Fruit fly (Drosophila melanogaster) whole organism, prepupa: ENCODE data around the gene CG8066.

Experiments
- Blimp-1 ChIP-seq: fragments of 200-800 bp; sonication (Bioruptor generic); optimal IDR thresholded peaks from 3 replicates; lab custom pipeline; 2017; ENCODE audit warnings: missing biosample characterization, missing genetic modification characterization, mild to moderate bottlenecking, moderate library complexity, missing genetic modification reagents
- CG31627 ChIP-seq: fragments of 200-800 bp; sonication (Bioruptor generic); optimal IDR thresholded peaks from 3 replicates; lab custom pipeline; 2016; ENCODE audit warnings: missing biosample characterization, missing genetic modification characterization
- CG8632 ChIP-seq: fragments of 200-800 bp; sonication (Bioruptor generic); optimal IDR thresholded peaks from 3 replicates; lab custom pipeline; 2016; ENCODE audit warnings: missing biosample characterization, missing genetic modification characterization
- Eip75B ChIP-seq: fragments of 200-800 bp; sonication (Bioruptor generic); optimal IDR thresholded peaks from 3 replicates; lab custom pipeline; 2016; ENCODE audit warnings: missing biosample characterization, missing genetic modification characterization
- Gug ChIP-seq: fragments of 200-800 bp; sonication (Bioruptor generic); IDR thresholded peaks from 2 replicates; pipeline ENCODE4 v1.3.6; 2022; ENCODE audit warnings: missing biosample characterization, missing genetic modification characterization
- OdsH ChIP-seq: fragments of 200-800 bp; sonication (Bioruptor generic); optimal IDR thresholded peaks from 3 replicates; lab custom pipeline; 2016; ENCODE audit warnings: missing biosample characterization, missing genetic modification characterization
- acj6 ChIP-seq: fragments of 200-800 bp; sonication (Bioruptor generic); optimal IDR thresholded peaks from 3 replicates; lab custom pipeline; 2016; ENCODE audit warnings: missing biosample characterization, missing genetic modification characterization
- dac ChIP-seq: fragments of 200-800 bp; sonication (Bioruptor generic); optimal IDR thresholded peaks from 2 replicates; lab custom pipeline; 2017; ENCODE audit warnings: missing biosample characterization, mild to moderate bottlenecking, missing genetic modification characterization
- ss ChIP-seq, 2 experiments: fragments of 200-800 bp; sonication (Bioruptor generic); optimal IDR thresholded peaks; 2 replicates in 1 of 2; 3 replicates in 1 of 2; lab custom pipeline; 2017 to 2018; ENCODE audit warnings: mild to moderate bottlenecking in 2 of 2, missing biosample characterization in 2 of 2, missing genetic modification characterization in 2 of 2, moderate library complexity in 1 of 2
- svp ChIP-seq: fragments of 200-800 bp; sonication (Bioruptor generic); peaks from one replicate; lab custom pipeline; 2016; ENCODE audit warnings: missing biosample characterization, missing genetic modification characterization
- vri ChIP-seq: fragments of 200-800 bp; sonication (Bioruptor generic); optimal IDR thresholded peaks from 3 replicates; lab custom pipeline; 2016; ENCODE audit warnings: missing biosample characterization, mild to moderate bottlenecking, missing genetic modification characterization

- TF ChIP-seq CG31627 (GFP tag; lab: Kevin White, UChicago) (no peak), Gug (GFP tag; lab: Robert Waterston, UW) (no peak), Blimp-1 (GFP tag; lab: Kevin White, UChicago) (no peak), vri (GFP tag; lab: Kevin White, UChicago) (no peak), ss (GFP tag; optimal IDR thresholded peaks at IDR 0.05; lab: Kevin White, UChicago) (no peak), OdsH (GFP tag; lab: Kevin White, UChicago) (no peak), svp (GFP tag; lab: Kevin White, UChicago) (no peak), Eip75B (GFP tag; lab: Kevin White, UChicago) (no peak), acj6 (no peak), dac (GFP tag; lab: Kevin White, UChicago) (no peak), CG8632 (GFP tag; lab: Kevin White, UChicago) (no peak)
These were observed 19.9 kb downstream of the CG8066 start for dm6 chr3R:14548752-14549151.
